Worm (Caenorhabditis elegans) whole organism, L1 larva: Measurements from ENCODE around the gene C06A12.3.

Experiments
- dpl-1 ChIP-seq, 3 experiments: fragments of 150-350 bp in 2 of 3; sonication (generic microtip) in 1 of 3; optimal IDR thresholded peaks; 2 replicates each; lab custom pipeline; 2014 to 2017; ENCODE audit warnings: missing biosample characterization in 3 of 3, missing genetic modification characterization in 3 of 3, missing genetic modification reagents in 3 of 3
- elt-3 ChIP-seq, 6 experiments: fragments of 150-350 bp in 1 of 6; sonication (generic microtip); optimal IDR thresholded peaks; 2 replicates each; lab custom pipeline; 2017 to 2018; ENCODE audit warnings: missing biosample characterization in 6 of 6, missing genetic modification characterization in 6 of 6, inconsistent platforms in 1 of 6
- nhr-77 ChIP-seq: fragments of 150-350 bp; optimal IDR thresholded peaks from 2 replicates; lab custom pipeline; 2014; ENCODE audit warnings: missing biosample characterization, missing genetic modification characterization
- unc-62 ChIP-seq: fragments of 150-350 bp; optimal IDR thresholded peaks from 2 replicates; lab custom pipeline; 2014; ENCODE audit warnings: missing biosample characterization, missing genetic modification reagents, missing genetic modification characterization

DNA sequence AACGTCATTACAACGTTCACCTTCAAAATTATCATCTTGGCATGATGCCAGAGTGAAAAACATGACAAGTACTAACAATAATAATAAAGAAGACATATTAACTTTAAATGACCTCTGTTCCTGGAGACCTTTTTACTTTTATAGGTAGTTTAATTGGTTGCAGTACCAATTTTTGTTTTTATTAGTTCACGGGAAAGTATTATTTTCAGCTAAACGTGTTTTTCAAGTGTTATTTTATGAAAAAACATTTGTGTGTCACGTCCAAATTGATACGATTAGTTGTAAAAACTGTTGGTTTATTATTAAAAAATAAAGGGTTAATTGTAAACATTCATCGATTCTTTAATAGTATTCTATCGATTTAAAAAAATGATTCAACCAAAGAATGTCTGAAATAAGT, 48.2 kb downstream of the C06A12.3 start, which contains the start of gene grl-24:
- TF ChIP-seq elt-3 (tag; optimal IDR thresholded peaks at IDR 0.05; lab: Kevin White, UChicago), result no peak
- no peak for TF ChIP-seq unc-62 (GFP tag; lab: Kevin White, UChicago)
- TF ChIP-seq dpl-1 (GFP tag; optimal IDR thresholded peaks at IDR 0.05; lab: Kevin White, UChicago), result no peak
- TF ChIP-seq nhr-77, result no peak
